Worm (Caenorhabditis elegans) whole organism, late embryonic: ENCODE results near the gene F39H12.3.

Experiments used
- C08G9.2 ChIP-seq: sonication (generic microtip); optimal IDR thresholded peaks from 2 replicates; lab custom pipeline; 2016; ENCODE audit warnings: mild to moderate bottlenecking, missing genetic modification characterization, moderate library complexity, missing compliant biosample characterization
- F13H6.1 ChIP-seq: sonication (generic microtip); optimal IDR thresholded peaks from 2 replicates; lab custom pipeline; 2016; ENCODE audit warnings: missing genetic modification characterization, missing compliant biosample characterization
- K02D7.2 ChIP-seq: sonication (generic microtip); optimal IDR thresholded peaks from 2 replicates; lab custom pipeline; 2017; ENCODE audit warnings: mild to moderate bottlenecking, missing genetic modification characterization, missing compliant biosample characterization
- K09A11.1 ChIP-seq: sonication (generic microtip); optimal IDR thresholded peaks from 2 replicates; lab custom pipeline; 2017; ENCODE audit warnings: antibody characterized with exemption, mild to moderate bottlenecking, missing genetic modification characterization, missing compliant biosample characterization; ENCODE audit not compliant: insufficient read depth
- T23F11.4 ChIP-seq: fragments of 200-800 bp; sonication (Bioruptor generic); optimal IDR thresholded peaks from 2 replicates; lab custom pipeline; 2018; ENCODE audit warnings: mild to moderate bottlenecking, missing genetic modification characterization, missing compliant biosample characterization
- Y22D7AL.16 ChIP-seq: sonication (generic microtip); optimal IDR thresholded peaks from 2 replicates; lab custom pipeline; 2016; ENCODE audit warnings: missing genetic modification characterization, missing compliant biosample characterization
- ahr-1 ChIP-seq: sonication (generic microtip); optimal IDR thresholded peaks from 2 replicates; lab custom pipeline; 2016; ENCODE audit warnings: missing genetic modification characterization, missing compliant biosample characterization
- ceh-14 ChIP-seq: sonication (generic microtip); optimal IDR thresholded peaks from 2 replicates; lab custom pipeline; 2016; ENCODE audit warnings: missing genotype, missing genetic modification characterization, missing compliant biosample characterization
- ceh-18 ChIP-seq: sonication (generic microtip); optimal IDR thresholded peaks from 2 replicates; lab custom pipeline; 2016; ENCODE audit warnings: missing genetic modification characterization, missing compliant biosample characterization
- ceh-22 ChIP-seq: sonication (generic microtip); optimal IDR thresholded peaks from 2 replicates; lab custom pipeline; 2017; ENCODE audit warnings: missing biosample characterization, missing genetic modification characterization
- ceh-24 ChIP-seq: sonication (generic microtip); optimal IDR thresholded peaks from 2 replicates; lab custom pipeline; 2016; ENCODE audit warnings: mild to moderate bottlenecking, missing genetic modification characterization, missing compliant biosample characterization
- ceh-31 ChIP-seq: sonication (generic microtip); optimal IDR thresholded peaks from 2 replicates; lab custom pipeline; 2016; ENCODE audit warnings: missing genetic modification characterization, missing compliant biosample characterization
- ceh-34 ChIP-seq: sonication (generic microtip); optimal IDR thresholded peaks from 2 replicates; lab custom pipeline; 2016; ENCODE audit warnings: mild to moderate bottlenecking, missing genetic modification characterization, missing compliant biosample characterization
- ceh-6 ChIP-seq: fragments of 200-800 bp; sonication (Bioruptor generic); optimal IDR thresholded peaks from 2 replicates; lab custom pipeline; 2018; ENCODE audit warnings: mild to moderate bottlenecking, missing genetic modification characterization, missing compliant biosample characterization
- ceh-9 ChIP-seq: sonication (generic microtip); optimal IDR thresholded peaks from 2 replicates; lab custom pipeline; 2016; ENCODE audit warnings: mild to moderate bottlenecking, missing genetic modification characterization, inconsistent platforms, missing compliant biosample characterization
- che-1 ChIP-seq: sonication (generic microtip); optimal IDR thresholded peaks from 2 replicates; lab custom pipeline; 2016; ENCODE audit warnings: mild to moderate bottlenecking, missing genetic modification characterization, missing compliant biosample characterization
- dve-1 ChIP-seq: sonication (generic microtip); optimal IDR thresholded peaks from 2 replicates; lab custom pipeline; 2017; ENCODE audit warnings: antibody characterized with exemption, mild to moderate bottlenecking, missing genetic modification characterization, missing compliant biosample characterization
- elt-2 ChIP-seq: sonication (generic microtip); optimal IDR thresholded peaks from 2 replicates; lab custom pipeline; 2016; ENCODE audit warnings: missing genetic modification reagents, missing genetic modification characterization, missing compliant biosample characterization
- elt-4 ChIP-seq: sonication (generic microtip); optimal IDR thresholded peaks from 2 replicates; lab custom pipeline; 2016; ENCODE audit warnings: missing genetic modification characterization, missing compliant biosample characterization
- ets-4 ChIP-seq: sonication (generic microtip); optimal IDR thresholded peaks from 2 replicates; lab custom pipeline; 2016; ENCODE audit warnings: missing genetic modification characterization, missing compliant biosample characterization
- eyg-1 ChIP-seq: sonication (generic microtip); optimal IDR thresholded peaks from 2 replicates; lab custom pipeline; 2016; ENCODE audit warnings: missing genotype, missing genetic modification characterization, missing compliant biosample characterization
- fax-1 ChIP-seq: sonication (generic microtip); optimal IDR thresholded peaks from 2 replicates; lab custom pipeline; 2016; ENCODE audit warnings: missing genotype, missing genetic modification characterization, missing compliant biosample characterization
- fkh-10 ChIP-seq: fragments of 150-350 bp; optimal IDR thresholded peaks from 2 replicates; lab custom pipeline; 2014; ENCODE audit warnings: missing biosample characterization, missing genetic modification reagents, missing genetic modification characterization
- fkh-6 ChIP-seq: sonication (generic microtip); optimal IDR thresholded peaks from 2 replicates; lab custom pipeline; 2016; ENCODE audit warnings: missing genetic modification characterization, missing compliant biosample characterization
- gmeb-2 ChIP-seq: sonication (generic microtip); optimal IDR thresholded peaks from 2 replicates; lab custom pipeline; 2016; ENCODE audit warnings: missing genetic modification characterization, inconsistent platforms, missing compliant biosample characterization
- hlh-15 ChIP-seq: sonication (generic microtip); optimal IDR thresholded peaks from 2 replicates; lab custom pipeline; 2016; ENCODE audit warnings: missing genetic modification characterization, missing compliant biosample characterization
- hlh-30 ChIP-seq: sonication (generic microtip); optimal IDR thresholded peaks from 2 replicates; lab custom pipeline; 2017; ENCODE audit warnings: antibody characterized with exemption, missing genetic modification characterization, missing compliant biosample characterization; ENCODE audit not compliant: insufficient read depth
- hlh-6 ChIP-seq: sonication (generic microtip); optimal IDR thresholded peaks from 2 replicates; lab custom pipeline; 2016; ENCODE audit warnings: missing genotype, missing genetic modification characterization, missing compliant biosample characterization
- hlh-8 ChIP-seq: sonication (generic microtip); optimal IDR thresholded peaks from 2 replicates; lab custom pipeline; 2016; ENCODE audit warnings: missing genotype, missing genetic modification characterization, missing compliant biosample characterization
- lim-6 ChIP-seq: sonication (generic microtip); optimal IDR thresholded peaks from 2 replicates; lab custom pipeline; 2016; ENCODE audit warnings: missing genetic modification characterization, missing compliant biosample characterization
- lin-11 ChIP-seq: fragments of 200-800 bp; sonication (Bioruptor generic); optimal IDR thresholded peaks from 2 replicates; lab custom pipeline; 2018; ENCODE audit warnings: mild to moderate bottlenecking, missing genetic modification characterization, missing compliant biosample characterization
- mec-3 ChIP-seq: sonication (generic microtip); optimal IDR thresholded peaks from 2 replicates; lab custom pipeline; 2016; ENCODE audit warnings: borderline replicate concordance, missing genetic modification characterization, missing compliant biosample characterization
- nfya-1 ChIP-seq: sonication (generic microtip); optimal IDR thresholded peaks from 2 replicates; lab custom pipeline; 2017; ENCODE audit warnings: missing genetic modification characterization, mild to moderate bottlenecking, missing compliant biosample characterization, antibody characterized with exemption, moderate library complexity
- nhr-11 ChIP-seq: fragments of 150-350 bp; optimal IDR thresholded peaks from 2 replicates; lab custom pipeline; 2014; ENCODE audit warnings: missing biosample characterization, missing genetic modification characterization
- nhr-232 ChIP-seq: sonication (generic microtip); optimal IDR thresholded peaks from 2 replicates; lab custom pipeline; 2016; ENCODE audit warnings: missing genetic modification characterization, missing compliant biosample characterization
- npax-4 ChIP-seq: sonication (generic microtip); optimal IDR thresholded peaks from 2 replicates; lab custom pipeline; 2016; ENCODE audit warnings: missing genetic modification characterization, missing compliant biosample characterization
- odd-2 ChIP-seq: sonication (generic microtip); optimal IDR thresholded peaks from 2 replicates; lab custom pipeline; 2017; ENCODE audit warnings: antibody characterized with exemption, mild to moderate bottlenecking, missing genetic modification characterization, missing compliant biosample characterization
- pat-9 ChIP-seq: fragments of 200-800 bp; sonication (Bioruptor generic); optimal IDR thresholded peaks from 2 replicates; lab custom pipeline; 2018; ENCODE audit warnings: mild to moderate bottlenecking, missing genetic modification characterization, moderate library complexity, missing compliant biosample characterization
- pax-1 ChIP-seq: fragments of 150-350 bp; optimal IDR thresholded peaks from 2 replicates; lab custom pipeline; 2014; ENCODE audit warnings: missing biosample characterization, missing genetic modification characterization
- pha-2 ChIP-seq: sonication (generic microtip); optimal IDR thresholded peaks from 2 replicates; lab custom pipeline; 2017; ENCODE audit warnings: mild to moderate bottlenecking, missing genetic modification characterization, missing compliant biosample characterization
- pha-4 ChIP-seq: fragments of 150-350 bp; optimal IDR thresholded peaks from 2 replicates; lab custom pipeline; 2018; ENCODE audit warnings: missing biosample characterization, missing genetic modification reagents, missing genetic modification characterization
- pqm-1 ChIP-seq: sonication (generic microtip); optimal IDR thresholded peaks from 2 replicates; lab custom pipeline; 2016; ENCODE audit warnings: missing genetic modification characterization, missing compliant biosample characterization
- ref-2 ChIP-seq: sonication (generic microtip); optimal IDR thresholded peaks from 2 replicates; lab custom pipeline; 2016; ENCODE audit warnings: missing genetic modification characterization, missing compliant biosample characterization
- sdc-2 ChIP-seq: sonication (generic microtip); optimal IDR thresholded peaks from 2 replicates; lab custom pipeline; 2016; ENCODE audit warnings: missing genotype, missing genetic modification characterization, missing compliant biosample characterization
- sox-2 ChIP-seq: fragments of 200-800 bp; sonication (Bioruptor generic); IDR thresholded peaks from 2 replicates; pipeline ENCODE4 v1.3.6; 2022; ENCODE audit warnings: missing genetic modification reagents, missing genetic modification characterization, missing compliant biosample characterization
- sox-4 ChIP-seq: sonication (generic microtip); optimal IDR thresholded peaks from 2 replicates; lab custom pipeline; 2017; ENCODE audit warnings: mild to moderate bottlenecking, missing genetic modification characterization, inconsistent platforms, missing compliant biosample characterization
- syd-9 ChIP-seq: sonication (generic microtip); optimal IDR thresholded peaks from 2 replicates; lab custom pipeline; 2016; ENCODE audit warnings: mild to moderate bottlenecking, missing genetic modification characterization, moderate library complexity, missing compliant biosample characterization
- tbx-2 ChIP-seq: sonication (generic microtip); optimal IDR thresholded peaks from 2 replicates; lab custom pipeline; 2016; ENCODE audit warnings: missing genetic modification characterization, missing compliant biosample characterization
- tbx-7 ChIP-seq: sonication (generic microtip); optimal IDR thresholded peaks from 2 replicates; lab custom pipeline; 2016; ENCODE audit warnings: missing genotype, missing genetic modification characterization, missing compliant biosample characterization
- ttx-3 ChIP-seq: sonication (generic microtip); optimal IDR thresholded peaks from 2 replicates; lab custom pipeline; 2016; ENCODE audit warnings: missing genetic modification reagents, missing genetic modification characterization, missing compliant biosample characterization
- unc-3 ChIP-seq, 2 experiments: fragments of 200-800 bp in 1 of 2; sonication (Bioruptor generic) in 1 of 2; sonication (generic microtip) in 1 of 2; conservative IDR thresholded peaks in 1 of 2; optimal IDR thresholded peaks in 1 of 2; 2 replicates each; pipeline versions ENCODE4 v1.3.6 to Lab custom; 2016 to 2022; ENCODE audit warnings: missing compliant biosample characterization in 2 of 2, missing genetic modification characterization in 2 of 2, missing genetic modification reagents in 1 of 2
- unc-86 ChIP-seq: sonication (generic microtip); optimal IDR thresholded peaks from 2 replicates; lab custom pipeline; 2016; ENCODE audit warnings: missing genetic modification characterization, missing compliant biosample characterization
- zip-5 ChIP-seq: sonication (generic microtip); optimal IDR thresholded peaks from 2 replicates; lab custom pipeline; 2016; ENCODE audit warnings: missing genetic modification characterization, missing compliant biosample characterization

Gene F39H12.3

ce11 chrX:871020-871419, 29.7 kb upstream of the F39H12.3 start, which contains the start of gene lgl-1:
TSS of gene lgl-1 (minus strand) at chrX:871089.
- TF ChIP-seq zip-5 (tag; lab: Kevin White, UChicago) (no peak), sox-4 (no peak), pqm-1 (tag; lab: Kevin White, UChicago) (no peak), C08G9.2 (tag; lab: Kevin White, UChicago) (peak; percentile 27), ceh-9 (tag; lab: Kevin White, UChicago) (no peak), syd-9 (tag; lab: Kevin White, UChicago) (no peak), ceh-14 (tag; lab: Kevin White, UChicago) (no peak), hlh-8 (tag; lab: Kevin White, UChicago) (peak; percentile 16), ceh-34 (tag; lab: Kevin White, UChicago) (peak; percentile 63), ceh-22 (no peak), nhr-232 (no peak), ceh-18 (no peak), che-1 (tag; lab: Kevin White, UChicago) (no peak), unc-86 (tag; lab: Kevin White, UChicago) (no peak), ttx-3 (tag; lab: Kevin White, UChicago) (no peak), ceh-31 (peak; percentile 85), K02D7.2 (tag; lab: Kevin White, UChicago) (no peak), fkh-10 (GFP tag; lab: Kevin White, UChicago) (peak; percentile 4), fax-1 (tag; lab: Kevin White, UChicago) (no peak), sdc-2 (peak; percentile 75), tbx-7 (no peak), pha-4 (tag; lab: Kevin White, UChicago) (no peak), npax-4 (tag; lab: Kevin White, UChicago) (no peak), lin-11 (tag; lab: Kevin White, UChicago) (no peak), elt-4 (no peak), pha-2 (tag; lab: Kevin White, UChicago) (peak; percentile 17), K09A11.1 (tag; lab: Kevin White, UChicago) (peak; percentile 43), F13H6.1 (tag; lab: Kevin White, UChicago) (no peak), sox-2 (peak; percentile 37; the same call in 1 of the 2 replicates), hlh-15 (tag; lab: Kevin White, UChicago) (no peak), dve-1 (tag; lab: Kevin White, UChicago) (no peak), pat-9 (tag; lab: Kevin White, UChicago) (no peak), eyg-1 (tag; lab: Kevin White, UChicago) (no peak), pax-1 (tag; lab: Kevin White, UChicago) (no peak), gmeb-2 (no peak), nfya-1 (peak; percentile 39), hlh-30 (tag; lab: Kevin White, UChicago) (peak; percentile 9), fkh-6 (no peak), elt-2 (peak; percentile 14), ref-2 (tag; lab: Kevin White, UChicago) (peak; percentile 69), hlh-6 (peak; percentile 22), tbx-2 (peak; percentile 73), T23F11.4 (no peak), nhr-11 (tag; lab: Kevin White, UChicago) (no peak), odd-2 (tag; lab: Kevin White, UChicago) (no peak), ceh-6 (GFP tag; lab: Kevin White, UChicago) (no peak), lim-6 (tag; lab: Kevin White, UChicago) (no peak), mec-3 (tag; lab: Kevin White, UChicago) (no peak), Y22D7AL.16 (tag; lab: Kevin White, UChicago) (no peak), ceh-24 (tag; lab: Kevin White, UChicago) (no peak), ets-4 (no peak), ahr-1 (no peak), unc-3 (GFP tag; conservative IDR thresholded peaks at IDR 0.05; lab: Robert Waterston, UW) (no peak), unc-3 (tag; optimal IDR thresholded peaks at IDR 0.05; lab: Kevin White, UChicago) (no peak)
